Worm (Caenorhabditis elegans) whole organism, L4 larva: ENCODE measurements around the gene C23F12.4.

Experiments used
- F44E2.7 ChIP-seq: fragments of 200-800 bp; sonication (Bioruptor generic); IDR thresholded peaks from 2 replicates; pipeline ENCODE4 v2.1.2; 2022; ENCODE audit warnings: missing genetic modification characterization, missing compliant biosample characterization
- Y105C5A.15 ChIP-seq: fragments of 200-800 bp; sonication (Bioruptor generic); IDR thresholded peaks from 2 replicates; pipeline ENCODE4 v1.3.6; 2022; ENCODE audit warnings: missing genetic modification characterization, missing compliant biosample characterization
- Y75B8A.6 ChIP-seq: fragments of 200-800 bp; sonication (Bioruptor generic); IDR thresholded peaks from 2 replicates; pipeline ENCODE4 v1.3.6; 2022; ENCODE audit warnings: missing genetic modification reagents, missing genetic modification characterization, missing compliant biosample characterization
- aly-2 ChIP-seq: sonication (generic microtip); optimal IDR thresholded peaks from 2 replicates; lab custom pipeline; 2018; ENCODE audit warnings: missing biosample characterization, missing genetic modification characterization
- arid-1 ChIP-seq: fragments of 200-800 bp; sonication (Bioruptor generic); conservative IDR thresholded peaks from 2 replicates; pipeline ENCODE4 v1.3.6; 2022; ENCODE audit warnings: missing genetic modification reagents, missing genetic modification characterization, missing compliant biosample characterization
- ceh-20 ChIP-seq: fragments of 200-800 bp; sonication (Bioruptor generic); IDR thresholded peaks from 2 replicates; pipeline ENCODE4 v1.3.6; 2022; ENCODE audit warnings: missing genetic modification reagents, missing genetic modification characterization, missing compliant biosample characterization
- ceh-28 ChIP-seq: fragments of 150-350 bp; optimal IDR thresholded peaks from 2 replicates; lab custom pipeline; 2014; ENCODE audit warnings: missing biosample characterization, missing genetic modification reagents, missing genetic modification characterization
- ceh-44 ChIP-seq: fragments of 200-800 bp; sonication (Bioruptor generic); IDR thresholded peaks from 2 replicates; pipeline ENCODE4 v1.3.6; 2022; ENCODE audit warnings: missing genetic modification reagents, missing genetic modification characterization, missing compliant biosample characterization
- ceh-82 ChIP-seq: sonication (generic microtip); optimal IDR thresholded peaks from 2 replicates; lab custom pipeline; 2017; ENCODE audit warnings: missing biosample characterization, missing genetic modification characterization
- ces-1 ChIP-seq: fragments of 150-350 bp; sonication (generic microtip); optimal IDR thresholded peaks from 4 replicates; lab custom pipeline; 2014; ENCODE audit warnings: missing biosample characterization, missing genetic modification reagents, missing genetic modification characterization
- daf-12 ChIP-seq: fragments of 150-350 bp; optimal IDR thresholded peaks from 2 replicates; lab custom pipeline; 2014; ENCODE audit warnings: missing biosample characterization, missing genetic modification reagents, missing genetic modification characterization
- daf-16 ChIP-seq, 3 experiments: sonication (generic microtip); optimal IDR thresholded peaks; 2 replicates each; lab custom pipeline; 2016 to 2017; ENCODE audit warnings: missing genetic modification characterization in 3 of 3, missing genetic modification reagents in 3 of 3, mild to moderate bottlenecking in 2 of 3, missing compliant biosample characterization in 2 of 3, missing biosample characterization in 1 of 3, moderate library complexity in 1 of 3
- daf-8 ChIP-seq: fragments of 200-800 bp; sonication (Bioruptor generic); IDR thresholded peaks from 2 replicates; pipeline ENCODE4 v1.3.6; 2022; ENCODE audit warnings: missing genetic modification characterization, missing compliant biosample characterization
- dmd-6 ChIP-seq: fragments of 200-800 bp; sonication (Bioruptor generic); IDR thresholded peaks from 2 replicates; pipeline ENCODE4 v1.3.6; 2022; ENCODE audit warnings: missing genetic modification reagents, missing genetic modification characterization, missing compliant biosample characterization
- duxl-1 ChIP-seq: sonication (generic microtip); optimal IDR thresholded peaks from 2 replicates; lab custom pipeline; 2016; ENCODE audit warnings: mild to moderate bottlenecking, missing genetic modification characterization, moderate library complexity, missing compliant biosample characterization; ENCODE audit not compliant: poor library complexity
- fkh-10 ChIP-seq: fragments of 150-350 bp; optimal IDR thresholded peaks from 2 replicates; lab custom pipeline; 2014; ENCODE audit warnings: missing biosample characterization, missing genetic modification reagents, missing genetic modification characterization
- fos-1 ChIP-seq: fragments of 150-350 bp; optimal IDR thresholded peaks from 2 replicates; lab custom pipeline; 2014; ENCODE audit warnings: missing biosample characterization, missing genetic modification characterization
- hif-1 ChIP-seq, 2 experiments: sonication (generic microtip); optimal IDR thresholded peaks; 2 replicates each; lab custom pipeline; 2016 to 2017; ENCODE audit warnings: missing compliant biosample characterization in 2 of 2, missing genetic modification characterization in 2 of 2, missing genetic modification reagents in 2 of 2, missing genotype in 2 of 2, mild to moderate bottlenecking in 1 of 2
- hlh-30 ChIP-seq: sonication (generic microtip); optimal IDR thresholded peaks from 2 replicates; lab custom pipeline; 2017; ENCODE audit warnings: antibody characterized with exemption, mild to moderate bottlenecking, missing genetic modification characterization, missing compliant biosample characterization; ENCODE audit not compliant: insufficient read depth
- hmg-1.1 ChIP-seq: fragments of 200-800 bp; sonication (Bioruptor generic); IDR thresholded peaks from 2 replicates; pipeline ENCODE4 v1.3.6; 2022; ENCODE audit warnings: missing genetic modification reagents, missing genetic modification characterization, missing compliant biosample characterization
- lin-1 ChIP-seq: fragments of 200-800 bp; sonication (Bioruptor generic); IDR thresholded peaks from 2 replicates; pipeline ENCODE4 v1.3.6; 2022; ENCODE audit warnings: missing genetic modification reagents, missing genetic modification characterization, missing compliant biosample characterization
- lin-15B ChIP-seq: fragments of 150-350 bp; sonication (generic microtip); optimal IDR thresholded peaks from 3 replicates; lab custom pipeline; 2014; ENCODE audit warnings: missing biosample characterization, missing genetic modification characterization
- lin-29 ChIP-seq: fragments of 200-800 bp; sonication (Bioruptor generic); IDR thresholded peaks from 2 replicates; pipeline ENCODE4 v1.3.6; 2022; ENCODE audit warnings: missing genetic modification reagents, missing genetic modification characterization, missing compliant biosample characterization
- lin-39 ChIP-seq: fragments of 150-350 bp; optimal IDR thresholded peaks from 2 replicates; lab custom pipeline; 2014; ENCODE audit warnings: missing biosample characterization, missing genetic modification reagents, missing genetic modification characterization
- lir-3 ChIP-seq: sonication (generic microtip); optimal IDR thresholded peaks from 2 replicates; lab custom pipeline; 2016; ENCODE audit warnings: mild to moderate bottlenecking, missing genetic modification characterization, missing compliant biosample characterization
- lsy-2 ChIP-seq, 2 experiments: fragments of 150-350 bp in 1 of 2; sonication (generic microtip) in 1 of 2; optimal IDR thresholded peaks; 2 replicates each; lab custom pipeline; 2014 to 2017; ENCODE audit warnings: missing biosample characterization in 2 of 2, missing genetic modification characterization in 2 of 2
- madf-9 ChIP-seq: fragments of 200-800 bp; sonication (Bioruptor generic); conservative IDR thresholded peaks from 2 replicates; pipeline ENCODE4 v1.3.6; 2022; ENCODE audit warnings: missing genetic modification reagents, missing genetic modification characterization, missing compliant biosample characterization
- mdt-29 ChIP-seq: fragments of 200-800 bp; sonication (Bioruptor generic); IDR thresholded peaks from 2 replicates; pipeline ENCODE4 v1.3.6; 2022; ENCODE audit warnings: missing genetic modification reagents, missing genetic modification characterization, missing compliant biosample characterization
- mep-1 ChIP-seq: fragments of 150-350 bp; sonication (generic microtip); optimal IDR thresholded peaks from 3 replicates; lab custom pipeline; 2014; ENCODE audit warnings: missing biosample characterization, missing genetic modification characterization
- mes-2 ChIP-seq: sonication (generic microtip); optimal IDR thresholded peaks from 2 replicates; lab custom pipeline; 2016; ENCODE audit warnings: missing genotype, mild to moderate bottlenecking, missing genetic modification characterization, missing compliant biosample characterization; ENCODE audit not compliant: poor library complexity, severe bottlenecking
- mxl-2 ChIP-seq: fragments of 200-800 bp; sonication (Bioruptor generic); conservative IDR thresholded peaks from 2 replicates; pipeline ENCODE4 v1.3.6; 2022; ENCODE audit warnings: missing genetic modification reagents, missing genetic modification characterization, missing compliant biosample characterization
- nhr-102 ChIP-seq: sonication (generic microtip); optimal IDR thresholded peaks from 2 replicates; lab custom pipeline; 2016; ENCODE audit warnings: mild to moderate bottlenecking, missing genetic modification characterization, moderate library complexity, missing compliant biosample characterization
- nhr-111 ChIP-seq: fragments of 200-800 bp; sonication (Bioruptor generic); optimal IDR thresholded peaks from 2 replicates; lab custom pipeline; 2018; ENCODE audit warnings: mild to moderate bottlenecking, missing genetic modification characterization, missing compliant biosample characterization
- nhr-237 ChIP-seq: sonication (generic microtip); optimal IDR thresholded peaks from 2 replicates; lab custom pipeline; 2017; ENCODE audit warnings: missing biosample characterization, missing genetic modification characterization
- nhr-42 ChIP-seq: fragments of 200-800 bp; sonication (Bioruptor generic); IDR thresholded peaks from 2 replicates; pipeline ENCODE4 v1.3.6; 2022; ENCODE audit warnings: missing genetic modification characterization, missing compliant biosample characterization
- nhr-76 ChIP-seq: fragments of 150-350 bp; optimal IDR thresholded peaks from 2 replicates; lab custom pipeline; 2014; ENCODE audit warnings: missing biosample characterization, missing genetic modification characterization
- pha-4 ChIP-seq, 2 experiments: fragments of 150-350 bp in 1 of 2; fragments of 200-800 bp in 1 of 2; sonication (Bioruptor generic) in 1 of 2; IDR thresholded peaks in 1 of 2; optimal IDR thresholded peaks in 1 of 2; 2 replicates each; pipeline versions ENCODE4 v1.3.6 to Lab custom; 2014 to 2022; ENCODE audit warnings: missing genetic modification characterization in 2 of 2, missing genetic modification reagents in 2 of 2, missing biosample characterization in 1 of 2, missing compliant biosample characterization in 1 of 2
- rbr-2 ChIP-seq: sonication (generic microtip); optimal IDR thresholded peaks from 2 replicates; lab custom pipeline; 2016; ENCODE audit warnings: missing genotype, missing genetic modification characterization, missing compliant biosample characterization
- saeg-2 ChIP-seq: fragments of 200-800 bp; sonication (Bioruptor generic); IDR thresholded peaks from 2 replicates; pipeline ENCODE4 v1.3.6; 2022; ENCODE audit warnings: missing genetic modification reagents, missing genetic modification characterization, missing compliant biosample characterization
- sdz-12 ChIP-seq: fragments of 200-800 bp; sonication (Bioruptor generic); optimal IDR thresholded peaks from 2 replicates; lab custom pipeline; 2018; ENCODE audit warnings: mild to moderate bottlenecking, missing genetic modification characterization, missing compliant biosample characterization
- skn-1 ChIP-seq: fragments of 150-350 bp; optimal IDR thresholded peaks from 2 replicates; lab custom pipeline; 2014; ENCODE audit warnings: missing biosample characterization, missing genetic modification characterization
- snpc-1.2 ChIP-seq: fragments of 200-800 bp; sonication (Bioruptor generic); IDR thresholded peaks from 2 replicates; pipeline ENCODE4 v1.3.6; 2022; ENCODE audit warnings: missing genetic modification reagents, missing genetic modification characterization, missing compliant biosample characterization
- spr-1 ChIP-seq: sonication (generic microtip); optimal IDR thresholded peaks from 2 replicates; lab custom pipeline; 2016; ENCODE audit warnings: mild to moderate bottlenecking, missing genetic modification characterization, missing compliant biosample characterization
- spr-3 ChIP-seq: fragments of 200-800 bp; sonication (Bioruptor generic); optimal IDR thresholded peaks from 2 replicates; lab custom pipeline; 2018; ENCODE audit warnings: mild to moderate bottlenecking, missing genetic modification characterization, missing compliant biosample characterization
- tra-1 ChIP-seq: fragments of 200-800 bp; sonication (Bioruptor generic); IDR thresholded peaks from 2 replicates; pipeline ENCODE4 v1.3.6; 2022; ENCODE audit warnings: missing genetic modification reagents, missing genetic modification characterization, missing compliant biosample characterization
- unc-39 ChIP-seq: sonication (generic microtip); optimal IDR thresholded peaks from 2 replicates; lab custom pipeline; 2017; ENCODE audit warnings: missing biosample characterization, missing genetic modification characterization
- zfp-3 ChIP-seq: fragments of 200-800 bp; sonication (Bioruptor generic); conservative IDR thresholded peaks from 2 replicates; pipeline ENCODE4 v1.3.6; 2022; ENCODE audit warnings: missing genetic modification reagents, missing genetic modification characterization, missing compliant biosample characterization
- zip-2 ChIP-seq: fragments of 150-350 bp; optimal IDR thresholded peaks from 2 replicates; lab custom pipeline; 2014; ENCODE audit warnings: missing biosample characterization, missing genetic modification characterization
- ztf-11 ChIP-seq: fragments of 150-350 bp; optimal IDR thresholded peaks from 2 replicates; lab custom pipeline; 2014; ENCODE audit warnings: missing biosample characterization, missing genetic modification characterization

Gene C23F12.4

DNA sequence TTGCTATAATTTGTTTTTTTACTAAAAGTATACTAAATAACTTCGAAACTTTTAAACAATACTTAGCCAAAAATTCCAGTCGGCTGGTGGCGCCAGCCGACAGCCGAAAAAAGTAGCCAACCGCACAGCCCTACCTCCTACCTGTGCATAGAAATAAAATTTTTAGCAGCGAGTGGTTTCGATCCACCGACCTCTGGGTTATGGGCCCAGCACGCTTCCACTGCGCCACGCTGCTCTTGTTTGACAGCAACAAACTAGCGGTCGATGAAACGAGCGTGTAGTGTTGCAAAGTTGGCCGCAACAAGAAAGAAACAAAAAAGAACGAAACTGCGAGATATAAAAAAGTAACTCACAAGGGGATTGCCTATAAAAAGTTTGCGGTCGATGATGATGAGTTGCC is 14.2 kb upstream of the C23F12.4 start:
- TF ChIP-seq daf-8 (GFP tag; lab: Robert Waterston, UW) (no peak), Y75B8A.6 (GFP tag; lab: Robert Waterston, UW) (peak; percentile 26; the same call in 1 of the 2 replicates), duxl-1 (tag; lab: Kevin White, UChicago) (peak; percentile 39), rbr-2 (peak; percentile 70), lin-15B (tag; lab: Kevin White, UChicago) (no peak), sdz-12 (GFP tag; lab: Kevin White, UChicago) (no peak), Y105C5A.15 (GFP tag; lab: Robert Waterston, UW) (no peak), pha-4 (GFP tag; IDR thresholded peaks at IDR 0.05; lab: Robert Waterston, UW) (peak; percentile 84), pha-4 (tag; optimal IDR thresholded peaks at IDR 0.05; lab: Kevin White, UChicago) (no peak), dmd-6 (peak; percentile 48), ztf-11 (tag; lab: Kevin White, UChicago) (no peak), lir-3 (tag; lab: Kevin White, UChicago) (peak; percentile 42), madf-9 (peak; percentile 58; the same call in 1 of the 2 replicates), aly-2 (tag; lab: Kevin White, UChicago) (no peak), hmg-1.1 (GFP tag; lab: Robert Waterston, UW) (peak; percentile 82), nhr-102 (tag; lab: Kevin White, UChicago) (peak; percentile 67), mep-1 (tag; lab: Kevin White, UChicago) (peak; percentile 59), tra-1 (GFP tag; lab: Robert Waterston, UW) (peak; percentile 31; the same call in 1 of the 2 replicates), ceh-82 (no peak), zfp-3 (GFP tag; lab: Robert Waterston, UW) (peak; percentile 74; the same call in 1 of the 2 replicates), lsy-2 (tag; optimal IDR thresholded peaks at IDR 0.05; lab: Kevin White, UChicago) (peak in 1 of 2 experiments; percentile 24), daf-12 (tag; lab: Kevin White, UChicago) (no peak), hlh-30 (tag; lab: Kevin White, UChicago) (no peak), ceh-44 (GFP tag; lab: Robert Waterston, UW) (peak; percentile 54; the same call in 1 of the 2 replicates), saeg-2 (0 out of 2 replicates have a peak, but pooled peaks have one; percentile 46), ces-1 (GFP tag; lab: Kevin White, UChicago) (no peak), mdt-29 (GFP tag; lab: Robert Waterston, UW) (no peak), ceh-20 (GFP tag; lab: Robert Waterston, UW) (0 out of 2 replicates have a peak, but pooled peaks have one; percentile 52), spr-1 (tag; lab: Kevin White, UChicago) (peak; percentile 30), unc-39 (tag; lab: Kevin White, UChicago) (no peak), fkh-10 (no peak), nhr-237 (tag; lab: Kevin White, UChicago) (no peak), mxl-2 (GFP tag; lab: Robert Waterston, UW) (no peak), spr-3 (GFP tag; lab: Kevin White, UChicago) (peak; percentile 14), lin-39 (no peak), zip-2 (tag; lab: Kevin White, UChicago) (no peak), hif-1 (tag; optimal IDR thresholded peaks at IDR 0.05; lab: Kevin White, UChicago) (no peak), lin-29 (0 out of 2 replicates have a peak, but pooled peaks have one; percentile 32), arid-1 (GFP tag; lab: Robert Waterston, UW) (peak; percentile 74), daf-16 (GFP tag; optimal IDR thresholded peaks at IDR 0.05; lab: Kevin White, UChicago) (peak; percentile 65 to 68), daf-16 (tag; optimal IDR thresholded peaks at IDR 0.05; lab: Kevin White, UChicago) (peak; percentile 48), nhr-111 (GFP tag; lab: Kevin White, UChicago) (no peak), lin-1 (GFP tag; lab: Robert Waterston, UW) (peak; percentile 79), nhr-42 (GFP tag; lab: Robert Waterston, UW) (peak; percentile 52; the same call in 1 of the 2 replicates), mes-2 (tag; lab: Kevin White, UChicago) (peak; percentile 81), F44E2.7 (GFP tag; lab: Robert Waterston, UW) (no peak), nhr-76 (tag; lab: Kevin White, UChicago) (no peak), fos-1 (no peak), snpc-1.2 (peak; percentile 88), ceh-28 (tag; lab: Kevin White, UChicago) (no peak), skn-1 (tag; lab: Kevin White, UChicago) (no peak)
